Fruit fly (Drosophila melanogaster) whole organism, prepupa: ENCODE data around the gene alpha-Est9.

Experiments
- CG10631 ChIP-seq: fragments of 200-800 bp; sonication (Bioruptor generic); optimal IDR thresholded peaks from 2 replicates; lab custom pipeline; 2016; ENCODE audit warnings: missing biosample characterization, missing genetic modification characterization
- CG11294 ChIP-seq: fragments of 200-800 bp; sonication (Bioruptor generic); IDR thresholded peaks from 2 replicates; pipeline ENCODE4 v1.3.6; 2022; ENCODE audit warnings: missing biosample characterization, missing genetic modification characterization
- CG11762 ChIP-seq: fragments of 200-800 bp; sonication (Bioruptor generic); optimal IDR thresholded peaks from 3 replicates; lab custom pipeline; 2016; ENCODE audit warnings: missing biosample characterization, missing genetic modification characterization; ENCODE audit not compliant: insufficient read depth
- CG15336 ChIP-seq: fragments of 200-800 bp; sonication (Bioruptor generic); IDR thresholded peaks from 2 replicates; pipeline ENCODE4 v1.3.6; 2022; ENCODE audit warnings: missing biosample characterization, missing genetic modification characterization
- CG3032 ChIP-seq: fragments of 200-800 bp; optimal IDR thresholded peaks from 2 replicates; lab custom pipeline; 2019; ENCODE audit warnings: missing biosample characterization, mild to moderate bottlenecking, missing genetic modification characterization, moderate library complexity
- CG31627 ChIP-seq: fragments of 200-800 bp; sonication (Bioruptor generic); optimal IDR thresholded peaks from 3 replicates; lab custom pipeline; 2016; ENCODE audit warnings: missing biosample characterization, missing genetic modification characterization
- CG34406 ChIP-seq: fragments of 200-800 bp; sonication (Bioruptor generic); optimal IDR thresholded peaks from 3 replicates; lab custom pipeline; 2016; ENCODE audit warnings: missing biosample characterization, missing genetic modification characterization
- CG3919 ChIP-seq: fragments of 200-800 bp; sonication (Bioruptor generic); optimal IDR thresholded peaks from 3 replicates; lab custom pipeline; 2016; ENCODE audit warnings: missing biosample characterization, missing genetic modification characterization
- CG4318 ChIP-seq: fragments of 200-800 bp; sonication (Bioruptor generic); optimal IDR thresholded peaks from 3 replicates; lab custom pipeline; 2017; ENCODE audit warnings: missing biosample characterization, mild to moderate bottlenecking, missing genetic modification characterization
- CG6276 ChIP-seq: fragments of 200-800 bp; sonication (Bioruptor generic); optimal IDR thresholded peaks from 2 replicates; lab custom pipeline; 2017; ENCODE audit warnings: missing biosample characterization, mild to moderate bottlenecking, missing genetic modification characterization
- CG6792 ChIP-seq: fragments of 200-800 bp; sonication (Bioruptor generic); optimal IDR thresholded peaks from 3 replicates; lab custom pipeline; 2016; ENCODE audit warnings: missing biosample characterization, missing genetic modification characterization
- CG6808 ChIP-seq: fragments of 200-800 bp; sonication (Bioruptor generic); optimal IDR thresholded peaks from 3 replicates; lab custom pipeline; 2017; ENCODE audit warnings: missing biosample characterization, missing genetic modification characterization, mild to moderate bottlenecking, moderate library complexity, missing genetic modification reagents
- CG7368 ChIP-seq: fragments of 200-800 bp; sonication (Bioruptor generic); optimal IDR thresholded peaks from 3 replicates; lab custom pipeline; 2016; ENCODE audit warnings: missing biosample characterization, missing genetic modification characterization
- CG8119 ChIP-seq: fragments of 200-800 bp; sonication (Bioruptor generic); IDR thresholded peaks from 3 replicates; pipeline ENCODE4 v1.3.6; 2022; ENCODE audit warnings: missing biosample characterization, missing genetic modification characterization
- CG8632 ChIP-seq: fragments of 200-800 bp; sonication (Bioruptor generic); optimal IDR thresholded peaks from 3 replicates; lab custom pipeline; 2016; ENCODE audit warnings: missing biosample characterization, missing genetic modification characterization
- Eip78C ChIP-seq: fragments of 200-800 bp; sonication (Bioruptor generic); peaks from one replicate; lab custom pipeline; 2016; ENCODE audit warnings: missing biosample characterization, missing genetic modification characterization
- Eip93F ChIP-seq: fragments of 200-800 bp; sonication (Bioruptor generic); optimal IDR thresholded peaks from 2 replicates; lab custom pipeline; 2016; ENCODE audit warnings: missing biosample characterization, mild to moderate bottlenecking, missing genetic modification characterization
- Ets21C ChIP-seq: fragments of 200-800 bp; sonication (Bioruptor generic); optimal IDR thresholded peaks from 3 replicates; lab custom pipeline; 2016; ENCODE audit warnings: missing biosample characterization, missing genetic modification characterization
- Gug ChIP-seq: fragments of 200-800 bp; sonication (Bioruptor generic); IDR thresholded peaks from 2 replicates; pipeline ENCODE4 v1.3.6; 2022; ENCODE audit warnings: missing biosample characterization, missing genetic modification characterization
- Hr38 ChIP-seq: sonication (Bioruptor generic); optimal IDR thresholded peaks from 2 replicates; lab custom pipeline; 2016; ENCODE audit warnings: missing biosample characterization, missing genetic modification characterization
- Hr39 ChIP-seq: fragments of 200-800 bp; sonication (Bioruptor generic); optimal IDR thresholded peaks from 2 replicates; lab custom pipeline; 2016; ENCODE audit warnings: missing biosample characterization, missing genetic modification characterization
- Hr4 ChIP-seq: fragments of 200-800 bp; sonication (Bioruptor generic); optimal IDR thresholded peaks from 3 replicates; lab custom pipeline; 2016; ENCODE audit warnings: missing biosample characterization, missing genetic modification characterization
- Lpt ChIP-seq: fragments of 200-800 bp; sonication (Bioruptor generic); optimal IDR thresholded peaks from 3 replicates; lab custom pipeline; 2016; ENCODE audit warnings: missing biosample characterization, missing genetic modification characterization
- OdsH ChIP-seq: fragments of 200-800 bp; sonication (Bioruptor generic); optimal IDR thresholded peaks from 3 replicates; lab custom pipeline; 2016; ENCODE audit warnings: missing biosample characterization, missing genetic modification characterization
- Sox102F ChIP-seq: fragments of 200-800 bp; sonication (Bioruptor generic); optimal IDR thresholded peaks from 2 replicates; lab custom pipeline; 2016; ENCODE audit warnings: missing biosample characterization, mild to moderate bottlenecking, missing genetic modification characterization
- Sox14 ChIP-seq: fragments of 200-800 bp; sonication (Bioruptor generic); optimal IDR thresholded peaks from 3 replicates; lab custom pipeline; 2016; ENCODE audit warnings: missing biosample characterization, missing genetic modification characterization
- achi ChIP-seq: fragments of 200-800 bp; sonication (Bioruptor generic); optimal IDR thresholded peaks from 3 replicates; lab custom pipeline; 2016; ENCODE audit warnings: missing biosample characterization, missing genetic modification characterization
- acj6 ChIP-seq: fragments of 200-800 bp; sonication (Bioruptor generic); optimal IDR thresholded peaks from 3 replicates; lab custom pipeline; 2016; ENCODE audit warnings: missing biosample characterization, missing genetic modification characterization
- dsx ChIP-seq: fragments of 200-800 bp; optimal IDR thresholded peaks from 3 replicates; lab custom pipeline; 2019; ENCODE audit warnings: missing biosample characterization, mild to moderate bottlenecking, missing genetic modification characterization, moderate library complexity; ENCODE audit not compliant: poor library complexity, severe bottlenecking
- fd59A ChIP-seq: fragments of 200-800 bp; sonication (Bioruptor generic); optimal IDR thresholded peaks from 2 replicates; lab custom pipeline; 2017; ENCODE audit warnings: missing biosample characterization, mild to moderate bottlenecking, missing genetic modification characterization, missing genetic modification reagents
- fkh ChIP-seq: fragments of 200-800 bp; sonication (Bioruptor generic); optimal IDR thresholded peaks from 3 replicates; lab custom pipeline; 2017; ENCODE audit warnings: missing biosample characterization, mild to moderate bottlenecking, missing genetic modification characterization, moderate library complexity
- lz ChIP-seq: fragments of 200-800 bp; sonication (Bioruptor generic); optimal IDR thresholded peaks from 3 replicates; lab custom pipeline; 2016; ENCODE audit warnings: missing biosample characterization, missing genetic modification characterization
- net ChIP-seq: fragments of 200-800 bp; sonication (Bioruptor generic); optimal IDR thresholded peaks from 3 replicates; lab custom pipeline; 2016; ENCODE audit warnings: missing biosample characterization, missing genetic modification characterization
- salr ChIP-seq, 2 experiments: fragments of 200-800 bp; sonication (Bioruptor generic); optimal IDR thresholded peaks; 3 replicates each; lab custom pipeline; 2016 to 2018; ENCODE audit warnings: missing biosample characterization in 2 of 2, missing genetic modification characterization in 2 of 2, mild to moderate bottlenecking in 1 of 2
- svp ChIP-seq: fragments of 200-800 bp; sonication (Bioruptor generic); peaks from one replicate; lab custom pipeline; 2016; ENCODE audit warnings: missing biosample characterization, missing genetic modification characterization
- vri ChIP-seq: fragments of 200-800 bp; sonication (Bioruptor generic); optimal IDR thresholded peaks from 3 replicates; lab custom pipeline; 2016; ENCODE audit warnings: missing biosample characterization, mild to moderate bottlenecking, missing genetic modification characterization

Gene alpha-Est9

dm6 chr3R:7524160-7524559 is 19.3 kb upstream of the alpha-Est9 start:
- TF ChIP-seq fkh (peak; percentile 93), CG3032 (no peak)

dm6 chr3R:7523594-7523993 is 18.7 kb upstream of the alpha-Est9 start, which contains the start of gene alpha-Est7:
alpha-Est7 (minus strand) TSS chr3R:7523753.
- TF ChIP-seq svp (peak; percentile 80), vri (peak; percentile 32), Eip78C (GFP tag; lab: Kevin White, UChicago) (peak; percentile 29), Sox14 (GFP tag; lab: Kevin White, UChicago) (no peak)
- TF ChIP-seq, all 60 proteins: peak for 3

- TF ChIP-seq CG11294 (GFP tag; lab: Robert Waterston, UW): no peak
- no peak for TF ChIP-seq Eip78C (GFP tag; lab: Kevin White, UChicago)
- no peak for TF ChIP-seq Sox102F (GFP tag; lab: Kevin White, UChicago)
- peak; percentile 91 for TF ChIP-seq svp
- TF ChIP-seq CG6276 (GFP tag; lab: Kevin White, UChicago): peak; percentile 70
- peak; percentile 20 for TF ChIP-seq fkh
- TF ChIP-seq, all 60 proteins: peak for 3
Observed at dm6 chr3R:7522266-7522955, 17.5 kb upstream of the alpha-Est9 start.

- TF ChIP-seq CG15336 (no peak), CG6808 (GFP tag; lab: Kevin White, UChicago) (no peak), Lpt (GFP tag; lab: Kevin White, UChicago) (no peak), CG11762 (GFP tag; lab: Kevin White, UChicago) (no peak), CG8119 (no peak)
- TF ChIP-seq, all 60 proteins: peak for 0
Observed at dm6 chr3R:7519356-7519755, 14.5 kb upstream of the alpha-Est9 start, which contains the start of gene Ubc84D. Ubc84D (minus strand) TSS chr3R:7519456.

- TF ChIP-seq svp: peak; percentile 76
- TF ChIP-seq Hr39 (GFP tag; lab: Kevin White, UChicago): no peak
- TF ChIP-seq vri: peak; percentile 11
- TF ChIP-seq Eip93F: no peak
- TF ChIP-seq fkh: peak; percentile 31
- TF ChIP-seq CG3919 (GFP tag; lab: Kevin White, UChicago): no peak
- no peak for TF ChIP-seq fd59A
Observed at dm6 chr3R:7515599-7516069, 10.7 kb upstream of the alpha-Est9 start, which contains the start of gene alpha-Est8. alpha-Est8 (minus strand) TSS chr3R:7515670.

dm6 chr3R:7514232-7514863 is 9.4 kb upstream of the alpha-Est9 start:
- no peak for TF ChIP-seq achi (GFP tag; lab: Kevin White, UChicago)
- no peak for TF ChIP-seq Gug (GFP tag; lab: Robert Waterston, UW)
- no peak for TF ChIP-seq CG4318 (GFP tag; lab: Kevin White, UChicago)
- TF ChIP-seq CG8632 (GFP tag; lab: Kevin White, UChicago): no peak
- TF ChIP-seq Lpt (GFP tag; lab: Kevin White, UChicago): no peak
- TF ChIP-seq CG7368 (GFP tag; lab: Kevin White, UChicago): no peak
- no peak for TF ChIP-seq salr (GFP tag; optimal IDR thresholded peaks at IDR 0.05; lab: Kevin White, UChicago)
- TF ChIP-seq svp: peak; percentile 99

dm6 chr3R:7508198-7508837 is 3.4 kb upstream of the alpha-Est9 start:
- TF ChIP-seq CG6792: no peak
- no peak for TF ChIP-seq acj6 (GFP tag; lab: Kevin White, UChicago)
- peak; percentile 69 for TF ChIP-seq vri
- TF ChIP-seq Hr4 (GFP tag; lab: Kevin White, UChicago): no peak
- TF ChIP-seq Hr38 (GFP tag; lab: Kevin White, UChicago): no peak
- TF ChIP-seq lz (GFP tag; lab: Kevin White, UChicago): no peak
- TF ChIP-seq Ets21C (GFP tag; lab: Kevin White, UChicago): no peak
- TF ChIP-seq CG31627 (GFP tag; lab: Kevin White, UChicago): no peak
- TF ChIP-seq dsx (GFP tag; lab: Kevin White, UChicago): no peak
- peak; percentile 67 for TF ChIP-seq Eip78C (GFP tag; lab: Kevin White, UChicago)
- TF ChIP-seq fd59A: no peak
- no peak for TF ChIP-seq CG4318 (GFP tag; lab: Kevin White, UChicago)
- TF ChIP-seq CG8632 (GFP tag; lab: Kevin White, UChicago): no peak
- TF ChIP-seq net (GFP tag; lab: Kevin White, UChicago): no peak
- TF ChIP-seq Gug (GFP tag; lab: Robert Waterston, UW): no peak
- TF ChIP-seq OdsH: no peak
- TF ChIP-seq CG34406 (GFP tag; lab: Kevin White, UChicago): no peak
- TF ChIP-seq Hr39 (GFP tag; lab: Kevin White, UChicago): no peak
- TF ChIP-seq CG10631 (GFP tag; lab: Kevin White, UChicago): no peak
